Worm (Caenorhabditis elegans): ENCODE data around the gene C17E7.4.

ce11 chrV:3847268-3847667 lies 45.4 kb upstream of the C17E7.4 start, which contains the start of gene nhr-185:
- no peak for TF ChIP-seq ama-1 (optimal IDR thresholded peaks at IDR 0.05)
- no peak for TF ChIP-seq ceh-6 (GFP tag; optimal IDR thresholded peaks at IDR 0.05)
- TF ChIP-seq rnt-1 (tag; optimal IDR thresholded peaks at IDR 0.05) = no peak
- no peak for TF ChIP-seq F13H6.1 (tag; optimal IDR thresholded peaks at IDR 0.05)
- no peak for TF ChIP-seq unc-55 (GFP tag; optimal IDR thresholded peaks at IDR 0.05)
- TF ChIP-seq ceh-22 (tag; optimal IDR thresholded peaks at IDR 0.05) = no peak
- TF ChIP-seq pqm-1 (tag; optimal IDR thresholded peaks at IDR 0.05) = no peak
- no peak for TF ChIP-seq tbx-2 (tag; optimal IDR thresholded peaks at IDR 0.05)
- no peak for TF ChIP-seq sox-4 (tag; optimal IDR thresholded peaks at IDR 0.05)
- no peak for TF ChIP-seq che-1 (tag; optimal IDR thresholded peaks at IDR 0.05)

Data from whole organism, late embryonic.